Fruit fly (Drosophila melanogaster): ENCODE results near the gene CG32176.

CG32176 gene

dm6 chr3L:17407480-17408093 is 26.1 kb upstream of the CG32176 start:
- TF ChIP-seq CG6808 (GFP tag; optimal IDR thresholded peaks at IDR 0.05) (no peak), fd85E (GFP tag; optimal IDR thresholded peaks at IDR 0.05) (no peak), Gug (GFP tag; IDR thresholded peaks at IDR 0.05) (no peak), CG11902 (GFP tag; optimal IDR thresholded peaks at IDR 0.05) (no peak), CG9139 (GFP tag; optimal IDR thresholded peaks at IDR 0.05) (no peak), OdsH (GFP tag; optimal IDR thresholded peaks at IDR 0.05) (no peak), cyc (GFP tag; optimal IDR thresholded peaks at IDR 0.05) (no peak), CG16779 (tag; optimal IDR thresholded peaks at IDR 0.05) (no peak), CG6276 (GFP tag; optimal IDR thresholded peaks at IDR 0.05) (no peak), esn (GFP tag; optimal IDR thresholded peaks at IDR 0.05) (no peak), CG11762 (GFP tag; optimal IDR thresholded peaks at IDR 0.05; ENCODE audit: insufficient read depth) (no peak)

DNA sequence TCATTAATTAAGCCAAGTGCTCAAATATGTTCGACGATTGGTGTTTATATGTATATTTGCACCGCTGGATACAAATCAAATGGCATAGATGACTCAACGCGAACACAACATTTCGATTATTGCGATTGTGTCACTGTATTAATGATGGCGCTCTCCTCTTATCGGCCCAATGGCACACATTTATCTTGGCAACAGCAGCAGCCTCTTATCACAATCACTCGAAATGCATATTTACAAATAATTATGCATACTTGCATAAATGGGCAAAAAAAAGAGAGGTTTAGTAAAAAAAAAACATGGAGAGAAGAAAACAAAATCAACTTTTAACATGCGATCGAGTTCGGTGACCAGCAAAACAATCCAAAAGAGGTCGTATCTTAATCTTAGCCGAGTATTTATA is 22.4 kb upstream of the CG32176 start:
- TF ChIP-seq vri (GFP tag; optimal IDR thresholded peaks at IDR 0.05) (peak; percentile 44), Lpt (GFP tag; optimal IDR thresholded peaks at IDR 0.05) (no peak), svp (GFP tag) (peak; percentile 24)

DNA sequence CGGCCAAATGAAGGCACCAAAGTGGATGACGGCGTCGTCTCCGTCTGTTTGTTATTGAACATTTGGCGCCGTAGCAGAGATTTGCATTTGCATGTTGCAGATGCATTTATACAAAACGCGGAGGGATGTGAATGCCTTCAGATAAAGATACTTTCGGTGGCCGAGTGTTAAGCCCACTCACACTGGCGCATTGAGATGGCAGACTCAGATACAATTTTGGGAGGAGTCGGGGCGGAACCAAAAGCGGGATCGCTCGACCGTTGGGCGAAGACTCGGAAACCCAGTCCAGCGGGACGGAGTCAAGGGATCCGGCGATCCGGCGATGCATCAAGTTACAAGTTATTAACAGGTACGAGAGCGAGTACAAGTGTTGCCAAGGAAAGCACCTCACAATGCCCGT is 21.5 kb upstream of the CG32176 start:
- TF ChIP-seq ss (GFP tag; optimal IDR thresholded peaks at IDR 0.05) (no peak), CG1621 (tag; optimal IDR thresholded peaks at IDR 0.05) (peak; percentile 0)

DNA sequence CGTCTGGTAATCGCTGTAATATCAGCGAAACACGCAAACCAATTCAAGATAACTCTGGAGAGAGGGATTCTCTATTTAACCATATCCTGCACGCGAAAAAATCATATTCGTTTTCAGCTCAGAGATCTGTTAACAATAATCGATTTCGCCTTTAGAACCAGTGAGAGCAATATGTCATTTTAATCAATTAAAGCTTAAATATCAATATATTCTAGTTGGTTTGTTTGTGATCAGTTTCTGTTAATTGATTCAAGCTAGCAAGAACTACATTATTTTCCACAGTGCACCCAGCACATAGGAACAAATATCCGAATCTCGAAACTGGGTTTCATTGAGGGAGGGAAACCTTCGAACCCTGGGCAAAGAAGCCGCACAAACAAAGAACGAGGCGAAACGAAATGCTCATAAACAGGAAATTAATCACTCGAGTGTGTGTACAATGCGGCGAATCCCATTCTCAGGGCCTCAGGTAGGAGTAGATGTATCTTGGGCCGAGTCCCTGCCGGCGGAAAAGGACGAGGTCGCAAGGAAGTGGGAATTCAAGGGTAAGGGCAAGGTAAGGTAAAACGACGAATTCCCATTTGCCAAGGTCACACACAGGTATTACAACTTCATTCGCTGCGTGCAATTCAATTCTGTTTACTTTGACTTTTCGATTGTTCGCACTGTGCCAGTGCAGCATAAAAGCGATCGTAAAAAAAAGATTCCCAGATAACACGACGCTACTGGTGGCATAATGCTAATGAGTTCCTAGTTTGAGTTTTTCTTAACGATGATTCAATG is 17.5 kb upstream of the CG32176 start:
- TF ChIP-seq Ets21C (GFP tag; optimal IDR thresholded peaks at IDR 0.05) (peak; percentile 14), Sox14 (GFP tag; optimal IDR thresholded peaks at IDR 0.05) (peak; percentile 59), lz (GFP tag; optimal IDR thresholded peaks at IDR 0.05) (peak; percentile 40), Eip78C (GFP tag) (peak; percentile 95), salr (GFP tag; optimal IDR thresholded peaks at IDR 0.05) (peak; percentile 28 to 84), Sox102F (GFP tag; optimal IDR thresholded peaks at IDR 0.05) (peak; percentile 20), Blimp-1 (GFP tag; optimal IDR thresholded peaks at IDR 0.05) (no peak), CG8319 (GFP tag; optimal IDR thresholded peaks at IDR 0.05) (peak; percentile 59), svp (GFP tag) (peak; percentile 74), CG6163 (GFP tag; IDR thresholded peaks at IDR 0.05) (peak; percentile 80), CG8119 (GFP tag; IDR thresholded peaks at IDR 0.05) (no peak; the same call in 2 of the 3 replicates), net (GFP tag; optimal IDR thresholded peaks at IDR 0.05) (peak; percentile 76), pdm3 (GFP tag; optimal IDR thresholded peaks at IDR 0.05) (peak; percentile 75), CG6276 (GFP tag; optimal IDR thresholded peaks at IDR 0.05) (no peak), Smox (GFP tag; optimal IDR thresholded peaks at IDR 0.05) (peak; percentile 44), CG6792 (GFP tag; optimal IDR thresholded peaks at IDR 0.05) (peak; percentile 61), CG3919 (GFP tag; optimal IDR thresholded peaks at IDR 0.05) (peak; percentile 78), CG11762 (GFP tag; optimal IDR thresholded peaks at IDR 0.05; ENCODE audit: insufficient read depth) (peak; percentile 61), CG16779 (tag; optimal IDR thresholded peaks at IDR 0.05) (peak; percentile 43), CG1621 (tag; optimal IDR thresholded peaks at IDR 0.05) (peak; percentile 87), eg (GFP tag; IDR thresholded peaks at IDR 0.05) (no peak), CG9139 (GFP tag; optimal IDR thresholded peaks at IDR 0.05) (peak; percentile 75), Gug (GFP tag; IDR thresholded peaks at IDR 0.05) (no peak), vri (GFP tag; optimal IDR thresholded peaks at IDR 0.05) (no peak), topi (GFP tag; optimal IDR thresholded peaks at IDR 0.05) (peak; percentile 63), ss (GFP tag; optimal IDR thresholded peaks at IDR 0.05) (peak; percentile 91 to 94), Hr39 (GFP tag; optimal IDR thresholded peaks at IDR 0.05) (peak; percentile 16), CG10669 (GFP tag; optimal IDR thresholded peaks at IDR 0.05) (peak; percentile 91), CG11902 (GFP tag; optimal IDR thresholded peaks at IDR 0.05) (peak; percentile 47), esn (GFP tag; optimal IDR thresholded peaks at IDR 0.05) (peak; percentile 63), CG3032 (tag; optimal IDR thresholded peaks at IDR 0.05) (peak; percentile 86), CG6854 (GFP tag; optimal IDR thresholded peaks at IDR 0.05) (no peak), CG6808 (GFP tag; optimal IDR thresholded peaks at IDR 0.05) (peak; percentile 85), Hr4 (GFP tag; optimal IDR thresholded peaks at IDR 0.05) (peak; percentile 12), Lpt (GFP tag; optimal IDR thresholded peaks at IDR 0.05) (no peak), acj6 (GFP tag; optimal IDR thresholded peaks at IDR 0.05) (peak; percentile 73), Eip75B (GFP tag; optimal IDR thresholded peaks at IDR 0.05) (peak; percentile 81), Hr38 (GFP tag; optimal IDR thresholded peaks at IDR 0.05) (no peak), CG10631 (GFP tag; optimal IDR thresholded peaks at IDR 0.05) (peak; percentile 64)
